Fruit fly (Drosophila melanogaster) whole organism, embryonic: ENCODE measurements around the gene Ugt303B2.

Experiments
- CG15696 ChIP-seq: fragments of 200-800 bp; sonication (Bioruptor generic); optimal IDR thresholded peaks from 2 replicates; lab custom pipeline; 2019; ENCODE audit warnings: missing biosample characterization, mild to moderate bottlenecking, missing genetic modification characterization, moderate library complexity
- CG5953 ChIP-seq: fragments of 200-800 bp; sonication (Bioruptor generic); IDR thresholded peaks from 2 replicates; pipeline ENCODE4 v1.3.6; 2022; ENCODE audit warnings: missing biosample characterization, missing genetic modification characterization
- Hr51 ChIP-seq, 2 experiments: fragments of 200-800 bp; sonication (Bioruptor generic); optimal IDR thresholded peaks; 2 replicates in 1 of 2; 3 replicates in 1 of 2; lab custom pipeline; 2016 to 2018; ENCODE audit warnings: missing biosample characterization in 2 of 2, missing genetic modification characterization in 2 of 2, mild to moderate bottlenecking in 1 of 2, moderate library complexity in 1 of 2
- ttk ChIP-seq: fragments of 200-800 bp; sonication (Bioruptor generic); IDR thresholded peaks from 2 replicates; pipeline ENCODE4 v2.1.2; 2022; ENCODE audit warnings: missing biosample characterization, missing genetic modification characterization

dm6 chr3R:23557244-23557643, 18.5 kb upstream of the Ugt303B2 start, which contains the start of gene beat-IV:
- no peak for TF ChIP-seq ttk (GFP tag; lab: Robert Waterston, UW)
- no peak for TF ChIP-seq CG15696
- no peak for TF ChIP-seq Hr51 (GFP tag; optimal IDR thresholded peaks at IDR 0.05; lab: Kevin White, UChicago)
- no peak for TF ChIP-seq CG5953 (GFP tag; lab: Robert Waterston, UW)
